Worm (Caenorhabditis elegans) whole organism, mixed stage, embryonic: ENCODE measurements around the gene Y43C5B.3.

Source experiments
- drap-1 ChIP-seq: fragments of 200-800 bp; sonication (Bioruptor generic); optimal IDR thresholded peaks from 3 replicates; lab custom pipeline; 2018; ENCODE audit warnings: mild to moderate bottlenecking, missing genetic modification characterization, missing compliant biosample characterization
- elt-3 ChIP-seq: fragments of 150-350 bp; optimal IDR thresholded peaks from 2 replicates; lab custom pipeline; 2014; ENCODE audit warnings: missing biosample characterization, missing genetic modification characterization
- lin-13 ChIP-seq: fragments of 150-350 bp; optimal IDR thresholded peaks from 2 replicates; lab custom pipeline; 2014; ENCODE audit warnings: missing biosample characterization, missing genetic modification characterization
- lin-32 ChIP-seq: fragments of 200-800 bp; sonication (Bioruptor generic); optimal IDR thresholded peaks from 2 replicates; lab custom pipeline; 2018; ENCODE audit warnings: mild to moderate bottlenecking, missing genetic modification characterization, missing compliant biosample characterization
- mep-1 ChIP-seq: fragments of 150-350 bp; optimal IDR thresholded peaks from 2 replicates; lab custom pipeline; 2017; ENCODE audit warnings: missing biosample characterization, missing genetic modification reagents, missing genetic modification characterization, inconsistent platforms
- nhr-12 ChIP-seq: fragments of 150-350 bp; optimal IDR thresholded peaks from 2 replicates; lab custom pipeline; 2014; ENCODE audit warnings: missing biosample characterization, missing genetic modification characterization
- nhr-237 ChIP-seq: fragments of 150-350 bp; optimal IDR thresholded peaks from 2 replicates; lab custom pipeline; 2014; ENCODE audit warnings: missing biosample characterization, missing genetic modification characterization
- pha-4 ChIP-seq: fragments of 150-350 bp; optimal IDR thresholded peaks from 2 replicates; lab custom pipeline; 2018; ENCODE audit warnings: missing biosample characterization, missing genetic modification reagents, missing genetic modification characterization
- snpc-4 ChIP-seq: fragments of 150-350 bp; optimal IDR thresholded peaks from 2 replicates; lab custom pipeline; 2014; ENCODE audit warnings: missing biosample characterization, missing genetic modification characterization
- sptf-1 ChIP-seq: sonication (generic microtip); optimal IDR thresholded peaks from 2 replicates; lab custom pipeline; 2017; ENCODE audit warnings: mild to moderate bottlenecking, missing genetic modification characterization, moderate library complexity, missing compliant biosample characterization
- unc-120 ChIP-seq: sonication (generic microtip); optimal IDR thresholded peaks from 2 replicates; lab custom pipeline; 2017; ENCODE audit warnings: missing genetic modification characterization, missing compliant biosample characterization; ENCODE audit not compliant: poor library complexity, severe bottlenecking
- unc-39 ChIP-seq: fragments of 150-350 bp; optimal IDR thresholded peaks from 2 replicates; lab custom pipeline; 2014; ENCODE audit warnings: missing biosample characterization, missing genetic modification characterization

DNA sequence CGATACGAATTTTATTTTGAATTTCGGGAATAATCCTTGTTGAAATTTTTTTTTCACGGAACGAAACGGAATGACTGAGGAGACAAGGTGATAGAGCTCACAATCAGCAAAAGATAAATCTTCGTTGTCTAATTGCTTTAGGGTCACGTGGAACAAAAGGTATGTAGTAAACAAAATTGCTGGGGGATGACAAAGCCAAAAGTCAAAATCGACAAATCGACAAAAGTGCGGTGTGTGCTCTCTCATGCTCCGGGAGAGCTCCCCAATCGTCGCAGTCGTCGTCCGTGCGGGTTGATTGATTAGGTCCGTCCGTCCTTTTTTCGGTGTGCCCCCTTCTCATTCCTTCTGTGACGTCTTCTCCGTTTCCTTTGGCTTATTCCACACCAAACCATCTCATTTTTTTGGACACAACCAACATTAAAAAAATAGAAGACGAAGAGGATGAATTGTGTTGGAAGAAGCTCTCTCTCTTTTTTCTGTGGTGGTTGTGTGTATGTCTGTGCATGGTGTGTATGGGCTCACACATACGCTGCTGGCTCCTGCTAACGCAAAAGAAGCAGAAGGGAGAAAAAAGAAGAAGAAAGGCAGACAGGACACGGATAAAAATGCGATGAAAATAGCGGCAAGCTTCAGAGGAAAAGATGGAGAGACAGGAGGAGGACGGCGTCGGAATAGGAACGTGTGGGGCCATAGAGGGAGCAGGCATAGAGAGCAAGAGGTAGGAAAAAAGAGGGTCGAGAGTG, 8.6 kb upstream of the Y43C5B.3 start:
- TF ChIP-seq nhr-237 (tag; lab: Kevin White, UChicago) (no peak), lin-13 (tag; lab: Kevin White, UChicago) (no peak), sptf-1 (tag; lab: Kevin White, UChicago) (no peak), drap-1 (GFP tag; lab: Kevin White, UChicago) (no peak), lin-32 (GFP tag; lab: Kevin White, UChicago) (no peak), elt-3 (no peak), unc-39 (tag; lab: Kevin White, UChicago) (no peak), snpc-4 (tag; lab: Kevin White, UChicago) (no peak), nhr-12 (tag; lab: Kevin White, UChicago) (no peak), mep-1 (tag; lab: Kevin White, UChicago) (no peak), unc-120 (no peak), pha-4 (no peak)
